Worm (Caenorhabditis elegans): Measurements from ENCODE around the gene ZK666.12.

Gene ZK666.12

DNA sequence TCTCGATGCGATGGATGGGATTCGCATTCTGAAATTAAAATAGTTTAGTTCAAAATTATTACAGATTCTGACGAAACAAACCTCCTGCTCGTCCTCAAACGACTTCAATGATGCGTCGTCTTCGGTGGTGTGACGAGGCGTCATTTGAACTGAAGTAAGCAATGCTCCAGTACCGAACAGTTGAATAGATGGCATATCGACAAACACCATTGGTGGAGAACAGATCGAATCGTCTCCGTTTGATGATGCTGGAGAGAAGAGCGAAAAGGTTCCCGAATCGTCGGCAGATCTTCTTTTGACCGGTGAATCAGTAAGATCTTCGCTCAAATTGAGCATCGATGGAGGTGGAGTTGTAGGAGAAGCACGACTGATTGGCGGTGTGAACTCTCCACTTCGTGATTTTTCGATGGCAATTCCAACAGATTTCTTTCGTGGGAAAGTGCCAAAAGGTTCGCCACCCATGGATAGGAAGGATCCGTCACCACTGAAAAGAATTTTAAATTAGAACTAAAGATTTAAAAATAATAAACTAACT, 48.4 kb downstream of the ZK666.12 start:
- TF ChIP-seq nhr-76 (tag; optimal IDR thresholded peaks at IDR 0.05) (no peak), ama-1 (optimal IDR thresholded peaks at IDR 0.05) (peak; percentile 7), nhr-85 (tag) (peak; percentile 33)

- peak; percentile 21 for TF ChIP-seq rnt-1 (tag; optimal IDR thresholded peaks at IDR 0.05)
- no peak for TF ChIP-seq dsc-1 (tag; optimal IDR thresholded peaks at IDR 0.05)
- peak; percentile 9 for TF ChIP-seq irx-1 (tag; optimal IDR thresholded peaks at IDR 0.05)
- peak; percentile 60 for TF ChIP-seq ama-1 (optimal IDR thresholded peaks at IDR 0.05)
- peak in 1 of 2 experiments; percentile 23 for TF ChIP-seq lin-35 (GFP tag; optimal IDR thresholded peaks at IDR 0.05)
- TF ChIP-seq nhr-90 (tag; optimal IDR thresholded peaks at IDR 0.05; ENCODE audit: poor library complexity), result peak; percentile 4
- TF ChIP-seq efl-1 (optimal IDR thresholded peaks at IDR 0.05), result no peak
- peak in 1 of 2 experiments; percentile 87 for TF ChIP-seq efl-1 (GFP tag; optimal IDR thresholded peaks at IDR 0.05 in 1 of 2)
- no peak for TF ChIP-seq zag-1 (tag; optimal IDR thresholded peaks at IDR 0.05)
- peak; percentile 7 for TF ChIP-seq aly-2 (tag; optimal IDR thresholded peaks at IDR 0.05)
Measured at ce11 chrII:10545213-10545612, 49.2 kb downstream of the ZK666.12 start.

Data from whole organism, L1 larva.